ENCODE assay signal across 1 fruit fly cellular context in the genomic region with DNA sequence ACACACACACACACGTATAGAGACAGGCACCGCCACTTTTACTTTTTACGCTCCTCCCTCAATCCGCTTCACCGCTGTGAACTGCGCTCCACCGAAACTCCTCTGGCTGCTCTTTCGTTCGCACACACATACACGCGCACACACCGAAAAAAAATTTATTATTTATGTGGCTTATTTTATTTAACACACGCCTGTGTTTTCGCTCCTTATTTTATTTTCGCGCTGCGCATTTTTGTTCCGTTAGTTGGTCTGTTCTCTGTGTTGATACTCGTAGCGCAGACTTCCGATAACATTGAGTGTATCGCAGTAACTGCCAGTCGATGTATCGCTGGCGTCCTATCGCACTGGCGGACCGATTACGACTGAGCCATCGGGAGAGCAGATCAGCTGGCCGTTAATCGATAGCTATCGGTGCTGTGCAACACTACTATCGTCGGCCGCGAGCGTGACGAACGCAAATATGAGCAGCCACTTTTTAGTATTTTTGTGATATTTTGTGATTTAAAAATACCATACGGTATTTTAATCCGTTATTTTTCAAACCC.
TF ChIP-seq lines count a peak whose summit lies in the region.

Snx27 (minus strand) TSS at position 356 of the 545 bp plus-strand sequence.

TF ChIP-seq in whole organism, embryonic, 481 proteins besides CTCF, POLR2A, EP300 and RAD21 (continued from another document and continues in another):
- TF ChIP-seq croc (GFP tag; conservative IDR thresholded peaks at IDR 0.05; lab: Robert Waterston, UW) (no peak), nau (GFP tag; optimal IDR thresholded peaks at IDR 0.05; lab: Kevin White, UChicago) (no peak), Eip74EF (GFP tag; optimal IDR thresholded peaks at IDR 0.05; lab: Kevin White, UChicago) (peak in 1 of 2 experiments; percentile 23), tna (GFP tag; IDR thresholded peaks at IDR 0.05; lab: Robert Waterston, UW; ENCODE audit: partially characterized antibody) (peak; percentile 99), CG4820 (GFP tag; optimal IDR thresholded peaks at IDR 0.05; lab: Kevin White, UChicago) (no peak), kay (GFP tag; optimal IDR thresholded peaks at IDR 0.05; lab: Kevin White, UChicago) (no peak), Dip2 (GFP tag; IDR thresholded peaks at IDR 0.05; lab: Robert Waterston, UW) (no peak), CG31388 (GFP tag; optimal IDR thresholded peaks at IDR 0.05; lab: Kevin White, UChicago) (no peak), CG7556 (GFP tag; optimal IDR thresholded peaks at IDR 0.05; lab: Kevin White, UChicago) (peak; percentile 9), CG10274 (GFP tag; optimal IDR thresholded peaks at IDR 0.05; lab: Kevin White, UChicago) (no peak), stc (GFP tag; IDR thresholded peaks at IDR 0.05; lab: Robert Waterston, UW) (no peak), zen (tag; optimal IDR thresholded peaks at IDR 0.05; lab: Kevin White, UChicago) (peak; percentile 14), jumu (GFP tag; optimal IDR thresholded peaks at IDR 0.05; lab: Kevin White, UChicago) (peak; percentile 67), Bgb (GFP tag; IDR thresholded peaks at IDR 0.05; lab: Robert Waterston, UW; ENCODE audit: partially characterized antibody) (peak; percentile 100), org-1 (GFP tag; optimal IDR thresholded peaks at IDR 0.05; lab: Kevin White, UChicago) (no peak), pan (optimal IDR thresholded peaks at IDR 0.05; lab: Kevin White, UChicago) (no peak), pan (GFP tag; optimal IDR thresholded peaks at IDR 0.05 in 1 of 2, IDR thresholded peaks at IDR 0.05 in 1 of 2) (peak in 1 of 2 experiments; percentile 5), CG4282 (GFP tag; optimal IDR thresholded peaks at IDR 0.05; lab: Kevin White, UChicago) (no peak), lov (optimal IDR thresholded peaks at IDR 0.05; lab: Kevin White, UChicago) (no peak), lov (GFP tag; IDR thresholded peaks at IDR 0.05; lab: Robert Waterston, UW) (no peak), CG8388 (GFP tag; optimal IDR thresholded peaks at IDR 0.05; lab: Kevin White, UChicago) (peak; percentile 25), CG14014 (GFP tag; IDR thresholded peaks at IDR 0.05; lab: Robert Waterston, UW) (no peak; the same call in 1 of the 2 replicates), tgo (GFP tag; IDR thresholded peaks at IDR 0.05; lab: Robert Waterston, UW) (no peak), cad (GFP tag; optimal IDR thresholded peaks at IDR 0.05; lab: Kevin White, UChicago) (no peak), CG12659 (GFP tag; optimal IDR thresholded peaks at IDR 0.05; lab: Kevin White, UChicago) (peak; percentile 87), CG13296 (GFP tag; optimal IDR thresholded peaks at IDR 0.05; lab: Kevin White, UChicago) (no peak), CG4404 (GFP tag; IDR thresholded peaks at IDR 0.05; lab: Robert Waterston, UW) (peak; percentile 20; the same call in 1 of the 2 replicates), Six4 (GFP tag; optimal IDR thresholded peaks at IDR 0.05; lab: Kevin White, UChicago) (no peak), HLH3B (GFP tag; IDR thresholded peaks at IDR 0.05; lab: Robert Waterston, UW) (peak; percentile 34; the same call in 1 of the 2 replicates), fru (optimal IDR thresholded peaks at IDR 0.05; lab: Kevin White, UChicago) (no peak), CG15011 (GFP tag; optimal IDR thresholded peaks at IDR 0.05; lab: Kevin White, UChicago) (no peak), insv (GFP tag; optimal IDR thresholded peaks at IDR 0.05; lab: Kevin White, UChicago) (peak in 1 of 2 experiments; percentile 3), CG9437 (GFP tag; optimal IDR thresholded peaks at IDR 0.05; lab: Kevin White, UChicago) (no peak), CG4328 (GFP tag; optimal IDR thresholded peaks at IDR 0.05; lab: Kevin White, UChicago) (no peak), Side (GFP tag; optimal IDR thresholded peaks at IDR 0.05; lab: Kevin White, UChicago) (peak; percentile 30), yki (optimal IDR thresholded peaks at IDR 0.05; lab: Kevin White, UChicago) (no peak), CG8478 (optimal IDR thresholded peaks at IDR 0.05; lab: Kevin White, UChicago) (no peak), Oaz (GFP tag; IDR thresholded peaks at IDR 0.05; lab: Robert Waterston, UW) (no peak), mam (GFP tag; optimal IDR thresholded peaks at IDR 0.05; lab: Kevin White, UChicago) (peak; percentile 73), lola (GFP tag; optimal IDR thresholded peaks at IDR 0.05; lab: Kevin White, UChicago) (no peak), CG9215 (GFP tag; IDR thresholded peaks at IDR 0.05; lab: Robert Waterston, UW) (no peak; the same call in 1 of the 2 replicates), sqz (GFP tag; optimal IDR thresholded peaks at IDR 0.05; lab: Kevin White, UChicago) (peak; percentile 21), btn (GFP tag; optimal IDR thresholded peaks at IDR 0.05; lab: Kevin White, UChicago) (no peak), ara (GFP tag; IDR thresholded peaks at IDR 0.05; lab: Robert Waterston, UW) (no peak), vfl (GFP tag; optimal IDR thresholded peaks at IDR 0.05; lab: Kevin White, UChicago) (peak; percentile 48), Scr (GFP tag; IDR thresholded peaks at IDR 0.05; lab: Robert Waterston, UW; ENCODE audit: partially characterized antibody) (peak; percentile 99), Max (GFP tag; optimal IDR thresholded peaks at IDR 0.05; lab: Kevin White, UChicago) (no peak), chif (GFP tag; optimal IDR thresholded peaks at IDR 0.05; lab: Kevin White, UChicago) (peak; percentile 23 to 25), CG11560 (tag; IDR thresholded peaks at IDR 0.05; lab: Robert Waterston, UW) (peak; percentile 71; the same call in 2 of the 3 replicates), TFAM (GFP tag; optimal IDR thresholded peaks at IDR 0.05; lab: Kevin White, UChicago) (no peak), ewg (GFP tag; optimal IDR thresholded peaks at IDR 0.05; lab: Kevin White, UChicago) (peak; percentile 23), CG14965 (GFP tag; optimal IDR thresholded peaks at IDR 0.05; lab: Kevin White, UChicago; ENCODE audit: borderline replicate concordance) (no peak), CG10147 (GFP tag; optimal IDR thresholded peaks at IDR 0.05; lab: Kevin White, UChicago) (no peak), CG12155 (GFP tag; optimal IDR thresholded peaks at IDR 0.05; lab: Kevin White, UChicago) (peak; percentile 35), zf30C (GFP tag; optimal IDR thresholded peaks at IDR 0.05; lab: Kevin White, UChicago) (no peak), Mes4 (GFP tag; optimal IDR thresholded peaks at IDR 0.05; lab: Kevin White, UChicago) (peak; percentile 54), Hr51 (GFP tag; optimal IDR thresholded peaks at IDR 0.05; lab: Kevin White, UChicago) (peak in 1 of 2 experiments; percentile 50), slp2 (GFP tag; optimal IDR thresholded peaks at IDR 0.05; lab: Kevin White, UChicago) (no peak), pb (GFP tag; optimal IDR thresholded peaks at IDR 0.05; lab: Kevin White, UChicago) (peak; percentile 33), Kr (GFP tag; optimal IDR thresholded peaks at IDR 0.05; lab: Kevin White, UChicago) (no peak), unpg (GFP tag; optimal IDR thresholded peaks at IDR 0.05; lab: Kevin White, UChicago) (peak; percentile 11), CG14710 (tag; optimal IDR thresholded peaks at IDR 0.05; lab: Kevin White, UChicago) (peak; percentile 66), tx (GFP tag; optimal IDR thresholded peaks at IDR 0.05; lab: Kevin White, UChicago) (peak; percentile 6), ab (GFP tag; optimal IDR thresholded peaks at IDR 0.05; lab: Kevin White, UChicago) (no peak), CG4360 (GFP tag; IDR thresholded peaks at IDR 0.05; lab: Robert Waterston, UW) (no peak), CG10267 (tag; optimal IDR thresholded peaks at IDR 0.05; lab: Kevin White, UChicago) (peak; percentile 97), sens (GFP tag; lab: Kevin White, UChicago) (peak; percentile 89), CG2199 (GFP tag; IDR thresholded peaks at IDR 0.05; lab: Robert Waterston, UW) (no peak), CG1529 (GFP tag; optimal IDR thresholded peaks at IDR 0.05; lab: Kevin White, UChicago) (no peak), ap (GFP tag; IDR thresholded peaks at IDR 0.05; lab: Robert Waterston, UW) (no peak), B-H1 (GFP tag; IDR thresholded peaks at IDR 0.05; lab: Robert Waterston, UW) (no peak), Dip3 (GFP tag; optimal IDR thresholded peaks at IDR 0.05; lab: Kevin White, UChicago) (peak; percentile 20), klu (GFP tag; IDR thresholded peaks at IDR 0.05; lab: Robert Waterston, UW) (peak; percentile 11), rib (GFP tag; IDR thresholded peaks at IDR 0.05; lab: Robert Waterston, UW) (peak; percentile 59; the same call in 1 of the 2 replicates), CG7357 (GFP tag; IDR thresholded peaks at IDR 0.05; lab: Robert Waterston, UW) (no peak), shn (GFP tag; optimal IDR thresholded peaks at IDR 0.05; lab: Kevin White, UChicago) (peak; percentile 37), en (GFP tag; optimal IDR thresholded peaks at IDR 0.05; lab: Kevin White, UChicago) (no peak), CG17802 (tag; optimal IDR thresholded peaks at IDR 0.05; lab: Kevin White, UChicago) (no peak), sna (GFP tag; IDR thresholded peaks at IDR 0.05; lab: Robert Waterston, UW; ENCODE audit: partially characterized antibody) (peak; percentile 99), bigmax (GFP tag; optimal IDR thresholded peaks at IDR 0.05; lab: Kevin White, UChicago) (no peak), CG1233 (GFP tag; optimal IDR thresholded peaks at IDR 0.05; lab: Kevin White, UChicago) (peak; percentile 12), HLHmδ (GFP tag; optimal IDR thresholded peaks at IDR 0.05; lab: Kevin White, UChicago) (peak; percentile 83), CG34376 (GFP tag; optimal IDR thresholded peaks at IDR 0.05; lab: Kevin White, UChicago) (peak; percentile 15), br (optimal IDR thresholded peaks at IDR 0.05; lab: Kevin White, UChicago) (no peak), tap (tag; optimal IDR thresholded peaks at IDR 0.05; lab: Kevin White, UChicago) (no peak), sim (GFP tag; IDR thresholded peaks at IDR 0.05; lab: Robert Waterston, UW) (no peak), CG16863 (GFP tag; optimal IDR thresholded peaks at IDR 0.05; lab: Kevin White, UChicago) (peak; percentile 18), knrl (GFP tag; IDR thresholded peaks at IDR 0.05; lab: Robert Waterston, UW; ENCODE audit: partially characterized antibody) (peak; percentile 99), jing (GFP tag; optimal IDR thresholded peaks at IDR 0.05; lab: Kevin White, UChicago) (no peak), Nf-YB (GFP tag; optimal IDR thresholded peaks at IDR 0.05; lab: Kevin White, UChicago) (peak; percentile 4), eve (GFP tag; optimal IDR thresholded peaks at IDR 0.05; lab: Kevin White, UChicago) (no peak), CG30431 (GFP tag; optimal IDR thresholded peaks at IDR 0.05; lab: Kevin White, UChicago) (no peak), H2.0 (GFP tag; IDR thresholded peaks at IDR 0.05; lab: Robert Waterston, UW) (peak; percentile 17; the same call in 1 of the 2 replicates), amos (GFP tag; IDR thresholded peaks at IDR 0.05; lab: Robert Waterston, UW; ENCODE audit: partially characterized antibody) (peak; percentile 100), D (optimal IDR thresholded peaks at IDR 0.05; lab: Kevin White, UChicago) (no peak), D (GFP tag; optimal IDR thresholded peaks at IDR 0.05; lab: Kevin White, UChicago) (no peak), bsh (GFP tag; optimal IDR thresholded peaks at IDR 0.05; lab: Kevin White, UChicago) (peak; percentile 3 to 19), Ada2b (GFP tag; IDR thresholded peaks at IDR 0.05; lab: Robert Waterston, UW) (no peak), CG11504 (tag; optimal IDR thresholded peaks at IDR 0.05; lab: Kevin White, UChicago) (peak; percentile 54), slou (GFP tag; optimal IDR thresholded peaks at IDR 0.05; lab: Kevin White, UChicago) (peak; percentile 30), hb (GFP tag; IDR thresholded peaks at IDR 0.05; lab: Robert Waterston, UW; ENCODE audit: partially characterized antibody) (peak; percentile 100), pho (GFP tag; optimal IDR thresholded peaks at IDR 0.05; lab: Kevin White, UChicago) (peak; percentile 73), CG9797 (GFP tag; optimal IDR thresholded peaks at IDR 0.05; lab: Kevin White, UChicago) (peak; percentile 94), ranshi (GFP tag; IDR thresholded peaks at IDR 0.05; lab: Robert Waterston, UW) (0 out of 2 replicates have a peak, but pooled peaks have one; percentile 6), CG3407 (GFP tag; optimal IDR thresholded peaks at IDR 0.05; lab: Kevin White, UChicago) (no peak), CG12391 (tag; optimal IDR thresholded peaks at IDR 0.05; lab: Kevin White, UChicago) (peak; percentile 54), Myb (GFP tag; optimal IDR thresholded peaks at IDR 0.05; lab: Kevin White, UChicago) (peak; percentile 99), MTF-1 (GFP tag; optimal IDR thresholded peaks at IDR 0.05; lab: Kevin White, UChicago; ENCODE audit: borderline replicate concordance) (no peak), Trl (optimal IDR thresholded peaks at IDR 0.05; lab: Kevin White, UChicago) (no peak), Trl (GFP tag; optimal IDR thresholded peaks at IDR 0.05; lab: Kevin White, UChicago) (peak; percentile 70), Dad (GFP tag; optimal IDR thresholded peaks at IDR 0.05; lab: Kevin White, UChicago) (peak; percentile 45), CG3726 (GFP tag; IDR thresholded peaks at IDR 0.05; lab: Robert Waterston, UW) (no peak), crc (GFP tag; optimal IDR thresholded peaks at IDR 0.05; lab: Kevin White, UChicago) (peak; percentile 12), CG17361 (GFP tag; IDR thresholded peaks at IDR 0.05; lab: Robert Waterston, UW) (0 out of 3 replicates have a peak, but pooled peaks have one; percentile 15), CG30020 (tag; optimal IDR thresholded peaks at IDR 0.05; lab: Kevin White, UChicago) (peak; percentile 42), Atf-2 (GFP tag; optimal IDR thresholded peaks at IDR 0.05; lab: Kevin White, UChicago) (peak; percentile 10), Abd-B (GFP tag; optimal IDR thresholded peaks at IDR 0.05; lab: Kevin White, UChicago) (no peak), NFAT (GFP tag; IDR thresholded peaks at IDR 0.05; lab: Robert Waterston, UW) (peak; percentile 52; the same call in 1 of the 2 replicates), CG11247 (GFP tag; IDR thresholded peaks at IDR 0.05; lab: Robert Waterston, UW) (peak; percentile 59; the same call in 1 of the 2 replicates), Lim3 (GFP tag; IDR thresholded peaks at IDR 0.05; lab: Robert Waterston, UW) (no peak), seq (GFP tag; IDR thresholded peaks at IDR 0.05; lab: Robert Waterston, UW) (no peak), CG2712 (tag; optimal IDR thresholded peaks at IDR 0.05; lab: Kevin White, UChicago) (peak; percentile 66), maf-S (GFP tag; optimal IDR thresholded peaks at IDR 0.05; lab: Kevin White, UChicago) (peak; percentile 57), YL-1 (GFP tag; optimal IDR thresholded peaks at IDR 0.05; lab: Kevin White, UChicago) (peak; percentile 49), usp (GFP tag; optimal IDR thresholded peaks at IDR 0.05; lab: Kevin White, UChicago) (no peak)
